Fruit fly (Drosophila melanogaster) whole organism, embryonic: Measurements from ENCODE around the gene wus.

Experiments used
- CG13775 ChIP-seq: fragments of 200-800 bp; sonication (Bioruptor generic); optimal IDR thresholded peaks from 3 replicates; lab custom pipeline; 2017; ENCODE audit warnings: missing biosample characterization, mild to moderate bottlenecking, missing genetic modification characterization
- grau ChIP-seq: fragments of 200-800 bp; optimal IDR thresholded peaks from 3 replicates; lab custom pipeline; 2019; ENCODE audit warnings: missing biosample characterization, mild to moderate bottlenecking, missing genetic modification characterization, moderate library complexity

dm6 chrX:16917462-16917861, 23.2 kb downstream of the wus start:
- TF ChIP-seq grau (tag; lab: Kevin White, UChicago), result no peak
- no peak for TF ChIP-seq CG13775 (GFP tag; lab: Kevin White, UChicago)
